Worm (Caenorhabditis elegans) whole organism, young adult: Measurements from ENCODE around the gene C48B4.12.
A peak's percentile ranks its signal among the peaks of the same experiment; 100 is the strongest.

Experiments
- B0035.1 ChIP-seq: sonication (generic microtip); optimal IDR thresholded peaks from 2 replicates; lab custom pipeline; 2016; ENCODE audit warnings: missing genetic modification characterization, mild to moderate bottlenecking, missing compliant biosample characterization, missing genotype, missing genetic modification reagents
- B0336.3 ChIP-seq: fragments of 200-800 bp; sonication (Bioruptor generic); IDR thresholded peaks from 2 replicates; pipeline ENCODE4 v1.3.6; 2022; ENCODE audit warnings: missing genetic modification characterization, missing compliant biosample characterization
- F10E7.11 ChIP-seq: sonication (generic microtip); optimal IDR thresholded peaks from 2 replicates; lab custom pipeline; 2017; ENCODE audit warnings: mild to moderate bottlenecking, missing genetic modification characterization, moderate library complexity, missing compliant biosample characterization
- K11D2.4 ChIP-seq: fragments of 200-800 bp; sonication (Bioruptor generic); IDR thresholded peaks from 2 replicates; pipeline ENCODE4 v1.3.6; 2022; ENCODE audit warnings: missing genetic modification reagents, missing genetic modification characterization, missing compliant biosample characterization
- Y67H2A.10 ChIP-seq: fragments of 200-800 bp; sonication (Bioruptor generic); conservative IDR thresholded peaks from 2 replicates; pipeline ENCODE4 v1.3.6; 2022; ENCODE audit warnings: missing genetic modification reagents, missing genetic modification characterization, missing compliant biosample characterization
- ZK185.1 ChIP-seq: sonication (generic microtip); optimal IDR thresholded peaks from 2 replicates; lab custom pipeline; 2016; ENCODE audit warnings: mild to moderate bottlenecking, missing genetic modification characterization, missing compliant biosample characterization; ENCODE audit not compliant: poor library complexity, severe bottlenecking
- ama-1 ChIP-seq, 3 experiments: fragments of 150-350 bp in 1 of 3; sonication (generic microtip) in 2 of 3; optimal IDR thresholded peaks; 2 replicates each; lab custom pipeline; 2014 to 2018; ENCODE audit warnings: missing biosample characterization in 2 of 3, missing genetic modification characterization in 2 of 3, missing genetic modification reagents in 2 of 3
- attf-5 ChIP-seq: fragments of 200-800 bp; sonication (Bioruptor generic); optimal IDR thresholded peaks from 2 replicates; lab custom pipeline; 2018; ENCODE audit warnings: mild to moderate bottlenecking, missing genetic modification characterization, missing compliant biosample characterization
- attf-6 ChIP-seq: fragments of 200-800 bp; sonication (Bioruptor generic); IDR thresholded peaks from 2 replicates; pipeline ENCODE4 v1.3.6; 2022; ENCODE audit warnings: missing genetic modification reagents, missing genetic modification characterization, missing compliant biosample characterization
- cebp-1 ChIP-seq, 2 experiments: fragments of 200-800 bp in 1 of 2; sonication (Bioruptor generic) in 1 of 2; sonication (generic microtip) in 1 of 2; IDR thresholded peaks in 1 of 2; optimal IDR thresholded peaks in 1 of 2; 2 replicates each; pipeline versions ENCODE4 v1.3.6 to Lab custom; 2017 to 2022; ENCODE audit warnings: missing compliant biosample characterization in 2 of 2, missing genetic modification characterization in 2 of 2, mild to moderate bottlenecking in 1 of 2, missing genetic modification reagents in 1 of 2, moderate library complexity in 1 of 2
- ceh-27 ChIP-seq: fragments of 200-800 bp; sonication (Bioruptor generic); optimal IDR thresholded peaks from 2 replicates; lab custom pipeline; 2018; ENCODE audit warnings: mild to moderate bottlenecking, missing genetic modification characterization, moderate library complexity, missing compliant biosample characterization
- ceh-58 ChIP-seq: fragments of 200-800 bp; sonication (Bioruptor generic); IDR thresholded peaks from 2 replicates; pipeline ENCODE4 v1.3.6; 2022; ENCODE audit warnings: missing genetic modification characterization, missing compliant biosample characterization
- ceh-79 ChIP-seq: sonication (generic microtip); optimal IDR thresholded peaks from 2 replicates; lab custom pipeline; 2017; ENCODE audit warnings: mild to moderate bottlenecking, missing genetic modification characterization, missing compliant biosample characterization
- chd-7 ChIP-seq: sonication (generic microtip); optimal IDR thresholded peaks from 2 replicates; lab custom pipeline; 2016; ENCODE audit warnings: mild to moderate bottlenecking, missing genetic modification characterization, moderate library complexity, missing compliant biosample characterization
- egrh-3 ChIP-seq: fragments of 200-800 bp; sonication (Bioruptor generic); IDR thresholded peaks from 2 replicates; pipeline ENCODE4 v1.3.6; 2022; ENCODE audit warnings: missing genetic modification reagents, missing genetic modification characterization, missing compliant biosample characterization
- ekl-4 ChIP-seq: fragments of 200-800 bp; sonication (Bioruptor generic); IDR thresholded peaks from 2 replicates; pipeline ENCODE4 v1.3.6; 2022; ENCODE audit warnings: missing genetic modification reagents, missing genetic modification characterization, missing compliant biosample characterization
- fkh-3 ChIP-seq: sonication (generic microtip); optimal IDR thresholded peaks from 2 replicates; lab custom pipeline; 2016; ENCODE audit warnings: mild to moderate bottlenecking, missing genetic modification characterization, missing compliant biosample characterization
- gei-17 ChIP-seq: fragments of 200-800 bp; sonication (Bioruptor generic); optimal IDR thresholded peaks from 2 replicates; lab custom pipeline; 2018; ENCODE audit warnings: mild to moderate bottlenecking, missing genetic modification characterization, missing compliant biosample characterization
- hlh-12 ChIP-seq: sonication (generic microtip); optimal IDR thresholded peaks from 2 replicates; lab custom pipeline; 2016; ENCODE audit warnings: missing genetic modification characterization, missing compliant biosample characterization
- hlh-26 ChIP-seq: fragments of 200-800 bp; sonication (Bioruptor generic); conservative IDR thresholded peaks from 2 replicates; pipeline ENCODE4 v1.3.6; 2022; ENCODE audit warnings: missing genetic modification reagents, missing genetic modification characterization, missing compliant biosample characterization
- hrde-1 ChIP-seq: sonication (generic microtip); optimal IDR thresholded peaks from 2 replicates; lab custom pipeline; 2016; ENCODE audit warnings: missing genetic modification characterization, mild to moderate bottlenecking, missing compliant biosample characterization, moderate library complexity, missing genotype, missing genetic modification reagents, borderline replicate concordance
- hsf-1 ChIP-seq: fragments of 200-800 bp; sonication (Bioruptor generic); IDR thresholded peaks from 2 replicates; pipeline ENCODE4 v1.3.6; 2022; ENCODE audit warnings: missing genetic modification reagents, missing genetic modification characterization, missing compliant biosample characterization
- lin-26 ChIP-seq: fragments of 200-800 bp; sonication (Bioruptor generic); IDR thresholded peaks from 2 replicates; pipeline ENCODE4 v1.3.6; 2022; ENCODE audit warnings: missing genetic modification reagents, missing genetic modification characterization, missing compliant biosample characterization
- lin-35 ChIP-seq, 3 experiments: fragments of 150-350 bp in 2 of 3; sonication (generic microtip) in 1 of 3; optimal IDR thresholded peaks; 2 replicates each; lab custom pipeline; 2014 to 2018; ENCODE audit warnings: missing biosample characterization in 3 of 3, missing genetic modification characterization in 3 of 3, missing genetic modification reagents in 3 of 3
- lin-40 ChIP-seq: sonication (generic microtip); optimal IDR thresholded peaks from 2 replicates; lab custom pipeline; 2016; ENCODE audit warnings: missing genetic modification characterization, mild to moderate bottlenecking, missing compliant biosample characterization, missing genotype, missing genetic modification reagents
- lin-54 ChIP-seq: fragments of 200-800 bp; sonication (Bioruptor generic); optimal IDR thresholded peaks from 2 replicates; lab custom pipeline; 2018; ENCODE audit warnings: mild to moderate bottlenecking, missing genetic modification characterization, missing compliant biosample characterization
- madf-6 ChIP-seq: fragments of 200-800 bp; sonication (Bioruptor generic); IDR thresholded peaks from 2 replicates; pipeline ENCODE4 v1.3.6; 2022; ENCODE audit warnings: missing genetic modification reagents, missing genetic modification characterization, missing compliant biosample characterization
- madf-8 ChIP-seq: fragments of 200-800 bp; sonication (Bioruptor generic); conservative IDR thresholded peaks from 2 replicates; pipeline ENCODE4 v1.3.6; 2022; ENCODE audit warnings: missing genetic modification reagents, missing genetic modification characterization, missing compliant biosample characterization
- mcd-1 ChIP-seq: fragments of 200-800 bp; sonication (Bioruptor generic); IDR thresholded peaks from 2 replicates; pipeline ENCODE4 v1.3.6; 2022; ENCODE audit warnings: missing genetic modification reagents, missing genetic modification characterization, missing compliant biosample characterization
- nfya-1 ChIP-seq: sonication (generic microtip); optimal IDR thresholded peaks from 2 replicates; lab custom pipeline; 2017; ENCODE audit warnings: antibody characterized with exemption, missing compliant biosample characterization, missing genetic modification characterization, borderline replicate concordance; ENCODE audit not compliant: insufficient read depth
- nhr-90 ChIP-seq: sonication (generic microtip); optimal IDR thresholded peaks from 2 replicates; lab custom pipeline; 2016; ENCODE audit warnings: missing genotype, mild to moderate bottlenecking, missing genetic modification characterization, missing compliant biosample characterization
- pbrm-1 ChIP-seq: fragments of 200-800 bp; sonication (Bioruptor generic); IDR thresholded peaks from 2 replicates; pipeline ENCODE4 v1.3.6; 2022; ENCODE audit warnings: missing genetic modification reagents, missing genetic modification characterization, missing compliant biosample characterization
- pha-4 ChIP-seq: fragments of 150-350 bp; sonication (generic microtip); optimal IDR thresholded peaks from 2 replicates; lab custom pipeline; 2014; ENCODE audit warnings: missing biosample characterization, missing genetic modification reagents, missing genetic modification characterization
- repo-1 ChIP-seq: sonication (generic microtip); optimal IDR thresholded peaks from 2 replicates; lab custom pipeline; 2017; ENCODE audit warnings: mild to moderate bottlenecking, missing genetic modification characterization, missing compliant biosample characterization
- sea-2 ChIP-seq: fragments of 200-800 bp; sonication (Bioruptor generic); IDR thresholded peaks from 2 replicates; pipeline ENCODE4 v1.3.6; 2022; ENCODE audit warnings: missing genetic modification characterization, missing compliant biosample characterization
- snpc-1.3 ChIP-seq: sonication (generic microtip); optimal IDR thresholded peaks from 2 replicates; lab custom pipeline; 2017; ENCODE audit warnings: missing genetic modification characterization, mild to moderate bottlenecking, missing compliant biosample characterization, antibody characterized with exemption, moderate library complexity, missing genotype, missing genetic modification reagents; ENCODE audit not compliant: insufficient read depth
- snpc-4 ChIP-seq, 5 experiments: fragments of 150-350 bp in 1 of 5; sonication (generic microtip) in 4 of 5; optimal IDR thresholded peaks; 2 replicates each; lab custom pipeline; 2014 to 2018; ENCODE audit warnings: missing genetic modification characterization in 5 of 5, missing biosample characterization in 3 of 5, antibody characterized with exemption in 2 of 5, mild to moderate bottlenecking in 2 of 5, missing compliant biosample characterization in 2 of 5, missing genotype in 2 of 5, moderate library complexity in 2 of 5, missing genetic modification reagents in 1 of 5
- unc-62 ChIP-seq: fragments of 150-350 bp; optimal IDR thresholded peaks from 2 replicates; lab custom pipeline; 2014; ENCODE audit warnings: missing biosample characterization, missing genetic modification reagents, missing genetic modification characterization
- zfh-2 ChIP-seq: fragments of 200-800 bp; sonication (Bioruptor generic); conservative IDR thresholded peaks from 2 replicates; pipeline ENCODE4 v1.3.6; 2022; ENCODE audit warnings: missing genetic modification reagents, missing genetic modification characterization, missing compliant biosample characterization
- zim-3 ChIP-seq: sonication (generic microtip); optimal IDR thresholded peaks from 2 replicates; lab custom pipeline; 2017; ENCODE audit warnings: mild to moderate bottlenecking, missing genetic modification characterization, moderate library complexity, missing compliant biosample characterization

The C48B4.12 gene

ce11 chrIII:9626602-9627001, 29.5 kb downstream of the C48B4.12 start:
- TF ChIP-seq pbrm-1 (GFP tag; lab: Robert Waterston, UW) (0 out of 2 replicates have a peak, but pooled peaks have one; percentile 21), Y67H2A.10 (GFP tag; lab: Robert Waterston, UW) (no peak), ZK185.1 (tag; lab: Kevin White, UChicago) (peak; percentile 57), lin-35 (GFP tag; optimal IDR thresholded peaks at IDR 0.05; lab: Kevin White, UChicago) (peak in 1 of 3 experiments; percentile 5), attf-6 (GFP tag; lab: Robert Waterston, UW) (no peak), hsf-1 (GFP tag; lab: Robert Waterston, UW) (peak; percentile 5; the same call in 1 of the 2 replicates), chd-7 (tag; lab: Kevin White, UChicago) (peak; percentile 37), ekl-4 (0 out of 2 replicates have a peak, but pooled peaks have one; percentile 50), hlh-26 (GFP tag; lab: Robert Waterston, UW) (no peak), zim-3 (peak; percentile 50), K11D2.4 (0 out of 2 replicates have a peak, but pooled peaks have one; percentile 15), pha-4 (tag; lab: Kevin White, UChicago) (no peak), mcd-1 (GFP tag; lab: Robert Waterston, UW) (peak; percentile 36; the same call in 1 of the 2 replicates), snpc-1.3 (no peak), B0336.3 (GFP tag; lab: Robert Waterston, UW) (peak; percentile 32; the same call in 1 of the 2 replicates), lin-26 (GFP tag; lab: Robert Waterston, UW) (peak; percentile 6; the same call in 1 of the 2 replicates), cebp-1 (GFP tag; IDR thresholded peaks at IDR 0.05; lab: Robert Waterston, UW) (no peak), cebp-1 (tag; optimal IDR thresholded peaks at IDR 0.05; lab: Kevin White, UChicago) (peak; percentile 46), madf-6 (GFP tag; lab: Robert Waterston, UW) (no peak), attf-5 (GFP tag; lab: Kevin White, UChicago) (peak; percentile 29)

- no peak for TF ChIP-seq egrh-3 (GFP tag; lab: Robert Waterston, UW)
- no peak for TF ChIP-seq lin-40
- no peak for TF ChIP-seq sea-2 (GFP tag; lab: Robert Waterston, UW)
- TF ChIP-seq ama-1 (optimal IDR thresholded peaks at IDR 0.05; lab: Kevin White, UChicago), result no peak
- TF ChIP-seq ama-1 (GFP tag; optimal IDR thresholded peaks at IDR 0.05; lab: Kevin White, UChicago), result no peak
- no peak for TF ChIP-seq snpc-4 (GFP tag; optimal IDR thresholded peaks at IDR 0.05; lab: Kevin White, UChicago)
- no peak for TF ChIP-seq snpc-4 (tag; optimal IDR thresholded peaks at IDR 0.05; lab: Kevin White, UChicago)
- no peak for TF ChIP-seq ceh-27 (GFP tag; lab: Kevin White, UChicago)
- TF ChIP-seq hrde-1 (tag; lab: Kevin White, UChicago), result no peak
- TF ChIP-seq ZK185.1 (tag; lab: Kevin White, UChicago), result no peak
- no peak for TF ChIP-seq lin-54 (GFP tag; lab: Kevin White, UChicago)
- TF ChIP-seq madf-8 (GFP tag; lab: Robert Waterston, UW), result no peak
- no peak for TF ChIP-seq chd-7 (tag; lab: Kevin White, UChicago)
Measured at ce11 chrIII:9629054-9629453, 31.9 kb downstream of the C48B4.12 start, which contains the start of gene tbg-1. Gene tbg-1, minus strand, starts transcription at chrIII:9629154.

ce11 chrIII:9629855-9630254, 32.7 kb downstream of the C48B4.12 start, which contains the start of gene rpac-19:
Gene rpac-19, minus strand, starts transcription at chrIII:9629885.
- peak; percentile 85 for TF ChIP-seq ceh-79
- peak; percentile 61 for TF ChIP-seq chd-7 (tag; lab: Kevin White, UChicago)
- TF ChIP-seq repo-1, result peak; percentile 89
- peak; percentile 78 for TF ChIP-seq mcd-1 (GFP tag; lab: Robert Waterston, UW)
- TF ChIP-seq pha-4 (tag; lab: Kevin White, UChicago), result peak; percentile 77
- peak; percentile 80 for TF ChIP-seq madf-6 (GFP tag; lab: Robert Waterston, UW)
- peak; percentile 60 for TF ChIP-seq attf-6 (GFP tag; lab: Robert Waterston, UW)
- TF ChIP-seq nhr-90 (tag; lab: Kevin White, UChicago), result peak; percentile 28
- peak; percentile 58 for TF ChIP-seq lin-40
- TF ChIP-seq unc-62 (GFP tag; lab: Kevin White, UChicago), result no peak
- peak; percentile 89 for TF ChIP-seq F10E7.11 (tag; lab: Kevin White, UChicago)
- TF ChIP-seq nfya-1 (tag; lab: Kevin White, UChicago), result no peak
- TF ChIP-seq B0035.1 (tag; lab: Kevin White, UChicago), result peak; percentile 13
- peak; percentile 37 for TF ChIP-seq gei-17 (GFP tag; lab: Kevin White, UChicago)
- 0 out of 2 replicates have a peak, but pooled peaks have one; percentile 51 for TF ChIP-seq cebp-1 (GFP tag; IDR thresholded peaks at IDR 0.05; lab: Robert Waterston, UW)
- TF ChIP-seq cebp-1 (tag; optimal IDR thresholded peaks at IDR 0.05; lab: Kevin White, UChicago), result peak; percentile 83
- no peak for TF ChIP-seq zfh-2 (GFP tag; lab: Robert Waterston, UW)
- TF ChIP-seq ceh-58 (GFP tag; lab: Robert Waterston, UW), result no peak
- TF ChIP-seq hsf-1 (GFP tag; lab: Robert Waterston, UW), result peak; percentile 80
- TF ChIP-seq lin-35 (GFP tag; optimal IDR thresholded peaks at IDR 0.05; lab: Kevin White, UChicago), result peak in 2 of 3 experiments; percentile 23 to 79
- TF ChIP-seq hlh-12, result no peak
- peak; percentile 35; the same call in 1 of the 2 replicates for TF ChIP-seq Y67H2A.10 (GFP tag; lab: Robert Waterston, UW)
- TF ChIP-seq fkh-3, result no peak
